Fruit fly (Drosophila melanogaster) whole organism, embryonic: ENCODE data around the gene CG17562.

ENCODE experiments used
- Blimp-1 ChIP-seq: fragments of 200-800 bp; sonication (Bioruptor generic); optimal IDR thresholded peaks from 3 replicates; lab custom pipeline; 2018; ENCODE audit warnings: missing biosample characterization, missing genetic modification characterization, mild to moderate bottlenecking, moderate library complexity, missing genetic modification reagents
- CG10321 ChIP-seq: fragments of 200-800 bp; sonication (Bioruptor generic); IDR thresholded peaks from 2 replicates; pipeline ENCODE4 v1.3.6; 2022; ENCODE audit warnings: missing biosample characterization, missing genetic modification characterization
- CG15073 ChIP-seq: fragments of 200-800 bp; sonication (Bioruptor generic); optimal IDR thresholded peaks from 2 replicates; lab custom pipeline; 2016; ENCODE audit warnings: missing biosample characterization, missing genetic modification characterization
- CG15269 ChIP-seq: fragments of 200-800 bp; sonication (Bioruptor generic); optimal IDR thresholded peaks from 2 replicates; lab custom pipeline; 2018; ENCODE audit warnings: missing biosample characterization, mild to moderate bottlenecking, missing genetic modification characterization, moderate library complexity
- CG18476 ChIP-seq: fragments of 200-800 bp; sonication (Bioruptor generic); optimal IDR thresholded peaks from 2 replicates; lab custom pipeline; 2016; ENCODE audit warnings: missing biosample characterization, mild to moderate bottlenecking, missing genetic modification characterization
- CG18764 ChIP-seq: fragments of 200-800 bp; sonication (Bioruptor generic); optimal IDR thresholded peaks from 3 replicates; lab custom pipeline; 2016; ENCODE audit warnings: missing biosample characterization, missing genetic modification characterization
- CG30020 ChIP-seq: fragments of 200-800 bp; optimal IDR thresholded peaks from 2 replicates; lab custom pipeline; 2019; ENCODE audit warnings: missing biosample characterization, mild to moderate bottlenecking, missing genetic modification characterization, moderate library complexity
- CG42726 ChIP-seq: fragments of 200-800 bp; sonication (Bioruptor generic); IDR thresholded peaks from 2 replicates; pipeline ENCODE4 v1.3.6; 2022; ENCODE audit warnings: missing biosample characterization, missing genetic modification characterization; ENCODE audit not compliant: partially characterized antibody
- CG4617 ChIP-seq: fragments of 200-800 bp; sonication (Bioruptor generic); optimal IDR thresholded peaks from 3 replicates; lab custom pipeline; 2016; ENCODE audit warnings: missing biosample characterization, missing genetic modification characterization, borderline replicate concordance
- CG6689 ChIP-seq: fragments of 200-800 bp; sonication (Bioruptor generic); IDR thresholded peaks from 2 replicates; pipeline ENCODE4 v1.3.6; 2022; ENCODE audit warnings: missing biosample characterization, missing genetic modification characterization
- CG6813 ChIP-seq: fragments of 200-800 bp; sonication (Bioruptor generic); optimal IDR thresholded peaks from 2 replicates; lab custom pipeline; 2017; ENCODE audit warnings: missing biosample characterization, missing genetic modification characterization, mild to moderate bottlenecking, moderate library complexity, missing genetic modification reagents
- CG7987 ChIP-seq: fragments of 200-800 bp; sonication (Bioruptor generic); optimal IDR thresholded peaks from 2 replicates; lab custom pipeline; 2018; ENCODE audit warnings: missing biosample characterization, mild to moderate bottlenecking, missing genetic modification characterization, moderate library complexity
- CG8281 ChIP-seq: fragments of 200-800 bp; sonication (Bioruptor generic); optimal IDR thresholded peaks from 2 replicates; lab custom pipeline; 2018; ENCODE audit warnings: missing biosample characterization, mild to moderate bottlenecking, missing genetic modification characterization, moderate library complexity
- CoRest ChIP-seq: fragments of 200-800 bp; sonication (Bioruptor generic); optimal IDR thresholded peaks from 3 replicates; lab custom pipeline; 2018; ENCODE audit warnings: missing biosample characterization, mild to moderate bottlenecking, missing genetic modification characterization, moderate library complexity
- D ChIP-seq, 2 experiments: fragments of 200-800 bp in 1 of 2; fragments of >200 bp in 1 of 2; sonication (Bioruptor generic) in 1 of 2; optimal IDR thresholded peaks; 2 replicates in 1 of 2; 3 replicates in 1 of 2; lab custom pipeline; 2017; ENCODE audit warnings: mild to moderate bottlenecking in 1 of 2, missing biosample characterization in 1 of 2, missing genetic modification characterization in 1 of 2, missing genetic modification reagents in 1 of 2
- Deaf1 ChIP-seq: fragments of 200-800 bp; optimal IDR thresholded peaks from 3 replicates; lab custom pipeline; 2019; ENCODE audit warnings: missing biosample characterization, mild to moderate bottlenecking, missing genetic modification characterization, moderate library complexity
- ERR ChIP-seq: fragments of 200-800 bp; sonication (Bioruptor generic); optimal IDR thresholded peaks from 2 replicates; lab custom pipeline; 2016; ENCODE audit warnings: missing biosample characterization, missing genetic modification characterization
- Ets65A ChIP-seq: fragments of 200-800 bp; sonication (Bioruptor generic); peaks from one replicate; lab custom pipeline; 2016; ENCODE audit warnings: missing biosample characterization, missing genetic modification characterization
- Nf-YB ChIP-seq: fragments of 200-800 bp; sonication (Bioruptor generic); optimal IDR thresholded peaks from 3 replicates; lab custom pipeline; 2019; ENCODE audit warnings: missing biosample characterization, mild to moderate bottlenecking, missing genetic modification characterization, moderate library complexity
- Optix ChIP-seq: fragments of 200-800 bp; sonication (Bioruptor generic); IDR thresholded peaks from 3 replicates; pipeline ENCODE4 v1.3.6; 2022; ENCODE audit warnings: missing biosample characterization, missing genetic modification characterization
- Ssrp ChIP-seq: fragments of 200-800 bp; sonication (Bioruptor generic); optimal IDR thresholded peaks from 2 replicates; lab custom pipeline; 2018; ENCODE audit warnings: missing biosample characterization, mild to moderate bottlenecking, missing genetic modification characterization, moderate library complexity
- ash1 ChIP-seq: fragments of 200-800 bp; sonication (Bioruptor generic); optimal IDR thresholded peaks from 2 replicates; lab custom pipeline; 2018; ENCODE audit warnings: missing biosample characterization, mild to moderate bottlenecking, missing genetic modification characterization
- chinmo ChIP-seq: fragments of 200-800 bp; sonication (Bioruptor generic); IDR thresholded peaks from 4 replicates; pipeline ENCODE4 v1.3.6; 2022; ENCODE audit warnings: missing biosample characterization, missing genetic modification characterization; ENCODE audit not compliant: partially characterized antibody
- croc ChIP-seq: fragments of 200-800 bp; sonication (Bioruptor generic); conservative IDR thresholded peaks from 3 replicates; pipeline ENCODE4 v1.3.6; 2022; ENCODE audit warnings: missing biosample characterization, missing genetic modification characterization
- dysf ChIP-seq: fragments of 200-800 bp; sonication (Bioruptor generic); IDR thresholded peaks from 3 replicates; pipeline ENCODE4 v1.3.6; 2022; ENCODE audit warnings: missing biosample characterization, missing genetic modification characterization
- ems ChIP-seq: fragments of 200-800 bp; sonication (Bioruptor generic); optimal IDR thresholded peaks from 3 replicates; lab custom pipeline; 2016; ENCODE audit warnings: missing biosample characterization, missing genetic modification characterization
- fd102C ChIP-seq: fragments of 200-800 bp; sonication (Bioruptor generic); optimal IDR thresholded peaks from 2 replicates; lab custom pipeline; 2018; ENCODE audit warnings: missing biosample characterization, mild to moderate bottlenecking, missing genetic modification characterization, moderate library complexity
- gem ChIP-seq: fragments of 200-800 bp; sonication (Bioruptor generic); optimal IDR thresholded peaks from 2 replicates; lab custom pipeline; 2019; ENCODE audit warnings: missing biosample characterization, mild to moderate bottlenecking, missing genetic modification characterization, moderate library complexity
- grn ChIP-seq: fragments of 200-800 bp; sonication (Bioruptor generic); optimal IDR thresholded peaks from 3 replicates; lab custom pipeline; 2017; ENCODE audit warnings: missing biosample characterization, missing genetic modification characterization
- gsb ChIP-seq: fragments of 200-800 bp; sonication (Bioruptor generic); IDR thresholded peaks from 2 replicates; pipeline ENCODE4 v1.3.6; 2022; ENCODE audit warnings: missing biosample characterization, missing genetic modification characterization
- h ChIP-seq: fragments of >200 bp; optimal IDR thresholded peaks from 2 replicates; lab custom pipeline; 2017
- kay ChIP-seq: fragments of 200-800 bp; sonication (Bioruptor generic); optimal IDR thresholded peaks from 2 replicates; lab custom pipeline; 2016; ENCODE audit warnings: missing biosample characterization, missing genetic modification characterization
- mam ChIP-seq: fragments of 200-800 bp; sonication (Bioruptor generic); optimal IDR thresholded peaks from 3 replicates; lab custom pipeline; 2016; ENCODE audit warnings: missing biosample characterization, missing genetic modification characterization
- mirr ChIP-seq: fragments of 200-800 bp; sonication (Bioruptor generic); optimal IDR thresholded peaks from 3 replicates; lab custom pipeline; 2018; ENCODE audit warnings: missing biosample characterization, mild to moderate bottlenecking, missing genetic modification characterization
- otp ChIP-seq: fragments of 200-800 bp; sonication (Bioruptor generic); IDR thresholded peaks from 3 replicates; pipeline ENCODE4, ENCODE4 v1.3.6; 2022; ENCODE audit warnings: missing biosample characterization, missing genetic modification characterization
- prd ChIP-seq, 3 experiments: fragments of >200 bp in 2 of 3; fragments of 200-800 bp in 1 of 3; sonication (Bioruptor generic) in 1 of 3; optimal IDR thresholded peaks in 2 of 3; IDR thresholded peaks in 1 of 3; 2 replicates in 2 of 3; 3 replicates in 1 of 3; pipeline versions ENCODE4 v1.3.6 to Lab custom; 2017 to 2022; ENCODE audit warnings: missing biosample characterization in 1 of 3, missing genetic modification characterization in 1 of 3
- sd ChIP-seq: fragments of 200-800 bp; sonication (Bioruptor generic); optimal IDR thresholded peaks from 3 replicates; lab custom pipeline; 2018; ENCODE audit warnings: missing biosample characterization, mild to moderate bottlenecking, missing genetic modification characterization, moderate library complexity
- slp2 ChIP-seq: fragments of 200-800 bp; sonication (Bioruptor generic); optimal IDR thresholded peaks from 2 replicates; lab custom pipeline; 2016; ENCODE audit warnings: missing biosample characterization, missing genetic modification characterization
- ssp ChIP-seq: fragments of 200-800 bp; sonication (Bioruptor generic); IDR thresholded peaks from 2 replicates; pipeline ENCODE4 v1.3.6; 2022; ENCODE audit warnings: missing biosample characterization, missing genetic modification characterization
- stc ChIP-seq: fragments of 200-800 bp; sonication (Bioruptor generic); IDR thresholded peaks from 2 replicates; pipeline ENCODE4 v1.3.6; 2022; ENCODE audit warnings: missing biosample characterization, missing genetic modification characterization
- sug ChIP-seq: fragments of 200-800 bp; optimal IDR thresholded peaks from 2 replicates; lab custom pipeline; 2019; ENCODE audit warnings: missing biosample characterization, mild to moderate bottlenecking, missing genetic modification characterization, moderate library complexity
- trem ChIP-seq: fragments of 200-800 bp; optimal IDR thresholded peaks from 3 replicates; lab custom pipeline; 2019; ENCODE audit warnings: missing biosample characterization, mild to moderate bottlenecking, missing genetic modification characterization, moderate library complexity
- vfl ChIP-seq: fragments of 200-800 bp; sonication (Bioruptor generic); optimal IDR thresholded peaks from 2 replicates; lab custom pipeline; 2016; ENCODE audit warnings: missing biosample characterization, missing genetic modification characterization

CG17562 gene

DNA sequence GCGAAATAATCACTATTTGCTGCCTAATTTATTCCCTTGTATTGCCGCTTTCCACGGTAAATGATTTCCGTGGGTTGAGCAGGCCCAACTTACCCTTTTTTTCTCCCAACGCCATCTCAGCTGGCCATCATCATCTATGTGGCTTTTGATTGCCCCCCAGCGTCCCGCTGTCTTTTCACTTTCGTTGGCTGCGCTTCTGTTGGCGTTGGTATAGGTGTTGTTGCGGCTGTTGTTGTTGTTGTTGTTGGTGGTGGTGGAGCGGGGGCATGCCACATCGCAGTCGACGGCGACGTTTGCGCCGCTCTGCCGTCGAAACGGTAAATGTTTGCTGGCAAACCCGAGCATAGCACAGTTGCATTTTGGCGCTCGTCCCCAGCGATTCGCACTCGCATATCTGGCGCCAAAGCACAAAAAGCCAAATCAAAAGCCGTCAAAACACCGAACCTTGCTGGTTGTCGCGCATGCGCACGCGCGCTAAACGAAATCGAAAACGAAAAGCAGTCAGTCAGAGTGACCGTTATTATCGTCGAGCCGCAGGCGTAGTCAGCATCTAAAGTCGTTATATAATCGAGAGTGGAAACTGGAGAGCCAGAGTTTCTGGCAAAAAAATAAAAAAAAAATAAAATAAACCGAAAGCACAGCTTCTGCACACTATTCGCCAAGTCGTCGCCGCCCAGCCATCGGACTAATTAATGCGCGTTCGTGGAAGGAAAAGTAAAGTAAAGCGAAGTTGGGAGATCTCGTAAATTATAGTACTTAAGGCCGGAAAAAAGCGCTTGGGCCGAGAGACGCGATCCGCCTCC lies 20.9 kb upstream of the CG17562 start, which contains the start of gene CG14892 (continued):
- TF ChIP-seq CG30020 (no peak), CG6813 (GFP tag; lab: Kevin White, UChicago) (no peak), Deaf1 (no peak)

- TF ChIP-seq prd (optimal IDR thresholded peaks at IDR 0.05; lab: Kevin White, UChicago), result no peak
- TF ChIP-seq prd (GFP tag; IDR thresholded peaks at IDR 0.05; lab: Robert Waterston, UW), result 0 out of 3 replicates have a peak, but pooled peaks have one; percentile 18
- TF ChIP-seq CG15073 (GFP tag; lab: Kevin White, UChicago), result peak; percentile 99
- TF ChIP-seq croc (GFP tag; lab: Robert Waterston, UW), result no peak
- no peak for TF ChIP-seq CG6689 (GFP tag; lab: Robert Waterston, UW)
- no peak for TF ChIP-seq trem (tag; lab: Kevin White, UChicago)
- no peak for TF ChIP-seq ems (GFP tag; lab: Kevin White, UChicago)
- no peak for TF ChIP-seq Nf-YB (GFP tag; lab: Kevin White, UChicago)
- peak; percentile 66 for TF ChIP-seq h (lab: Kevin White, UChicago)
- TF ChIP-seq gsb (GFP tag; lab: Robert Waterston, UW), result peak; percentile 14; the same call in 1 of the 2 replicates
- TF ChIP-seq CG10321 (GFP tag; lab: Robert Waterston, UW), result no peak
- no peak for TF ChIP-seq mam (GFP tag; lab: Kevin White, UChicago)
- no peak for TF ChIP-seq ash1 (GFP tag; lab: Kevin White, UChicago)
- TF ChIP-seq ssp (GFP tag; lab: Robert Waterston, UW), result no peak
- TF ChIP-seq Ets65A (GFP tag; lab: Kevin White, UChicago), result peak; percentile 36
- TF ChIP-seq ERR (GFP tag; lab: Kevin White, UChicago), result no peak
Measured at dm6 chr3R:16594961-16595360, 20.1 kb upstream of the CG17562 start.

- TF ChIP-seq CG8281 (tag; lab: Kevin White, UChicago) (no peak), gsb (GFP tag; lab: Robert Waterston, UW) (no peak), fd102C (no peak), D (optimal IDR thresholded peaks at IDR 0.05; lab: Kevin White, UChicago) (no peak), D (GFP tag; optimal IDR thresholded peaks at IDR 0.05; lab: Kevin White, UChicago) (no peak), CG4617 (GFP tag; lab: Kevin White, UChicago) (no peak), stc (GFP tag; lab: Robert Waterston, UW) (no peak), Blimp-1 (GFP tag; lab: Kevin White, UChicago) (no peak)
Measured at dm6 chr3R:16599647-16600046, 15.5 kb upstream of the CG17562 start.

- TF ChIP-seq chinmo (GFP tag; lab: Robert Waterston, UW) (0 out of 4 replicates have a peak, but pooled peaks have one; percentile 10), kay (GFP tag; lab: Kevin White, UChicago) (no peak), CG18476 (GFP tag; lab: Kevin White, UChicago) (no peak), grn (GFP tag; lab: Kevin White, UChicago) (peak; percentile 64), slp2 (GFP tag; lab: Kevin White, UChicago) (no peak), CG15269 (peak; percentile 19), CoRest (tag; lab: Kevin White, UChicago) (no peak), Blimp-1 (GFP tag; lab: Kevin White, UChicago) (peak; percentile 55), Optix (no peak), mirr (no peak), vfl (no peak), dysf (no peak), otp (GFP tag; lab: Robert Waterston, UW) (no peak), sug (tag; lab: Kevin White, UChicago) (no peak), sd (tag; lab: Kevin White, UChicago) (peak; percentile 16), CG42726 (GFP tag; lab: Robert Waterston, UW) (no peak), Ssrp (no peak), CG7987 (no peak), gem (no peak), CG18764 (GFP tag; lab: Kevin White, UChicago) (no peak)
Measured at dm6 chr3R:16600735-16601134, 14.4 kb upstream of the CG17562 start.
